Worm (Caenorhabditis elegans): ENCODE results near the gene C37C3.11.

- no peak for TF ChIP-seq ZK546.5 (tag; optimal IDR thresholded peaks at IDR 0.05)
- no peak for TF ChIP-seq pqm-1 (tag; optimal IDR thresholded peaks at IDR 0.05)
- TF ChIP-seq nhr-67 (tag; optimal IDR thresholded peaks at IDR 0.05): no peak
- TF ChIP-seq mml-1 (tag; optimal IDR thresholded peaks at IDR 0.05): no peak
- no peak for TF ChIP-seq nhr-76 (tag; optimal IDR thresholded peaks at IDR 0.05)
- no peak for TF ChIP-seq egl-27 (tag; optimal IDR thresholded peaks at IDR 0.05)
- no peak for TF ChIP-seq lsy-12 (tag; optimal IDR thresholded peaks at IDR 0.05)
- no peak for TF ChIP-seq elt-3 (tag; optimal IDR thresholded peaks at IDR 0.05)
- TF ChIP-seq elt-2 (tag; optimal IDR thresholded peaks at IDR 0.05): no peak
- TF ChIP-seq snpc-4 (tag; optimal IDR thresholded peaks at IDR 0.05): no peak
These were observed 41.9 kb downstream of the C37C3.11 start for ce11 chrV:7822655-7823054.
